Worm (Caenorhabditis elegans) whole organism, L1 larva: ENCODE results near the gene ZK856.11.

Source experiments
- C04F5.9 ChIP-seq: sonication (generic microtip); optimal IDR thresholded peaks from 2 replicates; lab custom pipeline; 2016; ENCODE audit warnings: missing genetic modification characterization, missing compliant biosample characterization
- F16B12.6 ChIP-seq: fragments of 150-350 bp; optimal IDR thresholded peaks from 2 replicates; lab custom pipeline; 2014; ENCODE audit warnings: missing biosample characterization, missing genetic modification characterization
- aha-1 ChIP-seq: fragments of 150-350 bp; optimal IDR thresholded peaks from 2 replicates; lab custom pipeline; 2014; ENCODE audit warnings: missing biosample characterization, missing genetic modification characterization
- alr-1 ChIP-seq: fragments of 200-800 bp; sonication (Bioruptor generic); optimal IDR thresholded peaks from 2 replicates; lab custom pipeline; 2018; ENCODE audit warnings: borderline replicate concordance, mild to moderate bottlenecking, missing genetic modification characterization, missing compliant biosample characterization
- ama-1 ChIP-seq: fragments of 150-350 bp; optimal IDR thresholded peaks from 2 replicates; lab custom pipeline; 2014
- ceh-63 ChIP-seq: fragments of 200-800 bp; sonication (Bioruptor generic); optimal IDR thresholded peaks from 2 replicates; lab custom pipeline; 2018; ENCODE audit warnings: mild to moderate bottlenecking, missing genetic modification characterization, missing compliant biosample characterization
- ceh-8 ChIP-seq: fragments of 200-800 bp; sonication (Bioruptor generic); optimal IDR thresholded peaks from 2 replicates; lab custom pipeline; 2018; ENCODE audit warnings: mild to moderate bottlenecking, missing genetic modification characterization, moderate library complexity, missing compliant biosample characterization
- ceh-82 ChIP-seq, 3 experiments: fragments of 150-350 bp in 1 of 3; sonication (generic microtip) in 2 of 3; optimal IDR thresholded peaks; 2 replicates each; lab custom pipeline; 2014 to 2017; ENCODE audit warnings: missing biosample characterization in 3 of 3, missing genetic modification characterization in 3 of 3
- ceh-88 ChIP-seq: fragments of 200-800 bp; sonication (Bioruptor generic); IDR thresholded peaks from 2 replicates; pipeline ENCODE4 v1.3.6; 2022; ENCODE audit warnings: missing genetic modification characterization, missing compliant biosample characterization
- ceh-90 ChIP-seq: sonication (generic microtip); optimal IDR thresholded peaks from 2 replicates; lab custom pipeline; 2016; ENCODE audit warnings: missing genetic modification characterization, missing compliant biosample characterization
- dsc-1 ChIP-seq: sonication (generic microtip); optimal IDR thresholded peaks from 2 replicates; lab custom pipeline; 2016; ENCODE audit warnings: mild to moderate bottlenecking, missing genetic modification characterization, missing compliant biosample characterization
- efl-1 ChIP-seq, 4 experiments: fragments of 150-350 bp; optimal IDR thresholded peaks in 3 of 4; peaks in 1 of 4; 1 replicate in 1 of 4; 2 replicates in 3 of 4; lab custom pipeline; 2014; ENCODE audit warnings: missing biosample characterization in 2 of 4, missing genetic modification characterization in 2 of 4, missing genetic modification reagents in 2 of 4
- egl-13 ChIP-seq: sonication (generic microtip); optimal IDR thresholded peaks from 2 replicates; lab custom pipeline; 2016; ENCODE audit warnings: missing genotype, missing genetic modification reagents, missing genetic modification characterization, missing compliant biosample characterization
- elt-2 ChIP-seq: sonication (generic microtip); optimal IDR thresholded peaks from 2 replicates; lab custom pipeline; 2016; ENCODE audit warnings: missing genetic modification characterization, mild to moderate bottlenecking, inconsistent platforms, missing compliant biosample characterization, missing genetic modification reagents
- elt-3 ChIP-seq, 6 experiments: fragments of 150-350 bp in 1 of 6; sonication (generic microtip); optimal IDR thresholded peaks; 2 replicates each; lab custom pipeline; 2017 to 2018; ENCODE audit warnings: missing biosample characterization in 6 of 6, missing genetic modification characterization in 6 of 6, inconsistent platforms in 1 of 6
- fkh-10 ChIP-seq: sonication (generic microtip); optimal IDR thresholded peaks from 2 replicates; lab custom pipeline; 2017; ENCODE audit warnings: missing biosample characterization, missing genetic modification reagents, missing genetic modification characterization
- fkh-4 ChIP-seq: sonication (generic microtip); optimal IDR thresholded peaks from 2 replicates; lab custom pipeline; 2016; ENCODE audit warnings: missing compliant biosample characterization, missing genetic modification characterization, borderline replicate concordance
- fkh-8 ChIP-seq: sonication (generic microtip); optimal IDR thresholded peaks from 2 replicates; lab custom pipeline; 2016; ENCODE audit warnings: mild to moderate bottlenecking, missing genetic modification characterization, missing compliant biosample characterization
- hlh-4 ChIP-seq: sonication (generic microtip); optimal IDR thresholded peaks from 2 replicates; lab custom pipeline; 2016; ENCODE audit warnings: mild to moderate bottlenecking, missing genetic modification characterization, missing compliant biosample characterization
- irx-1 ChIP-seq: sonication (generic microtip); optimal IDR thresholded peaks from 2 replicates; lab custom pipeline; 2016; ENCODE audit warnings: missing genetic modification characterization, missing compliant biosample characterization
- mab-9 ChIP-seq: fragments of 200-800 bp; sonication (Bioruptor generic); IDR thresholded peaks from 2 replicates; pipeline ENCODE4 v1.3.6; 2022; ENCODE audit warnings: missing genetic modification reagents, missing genetic modification characterization, missing compliant biosample characterization
- nhr-11 ChIP-seq: fragments of 150-350 bp; optimal IDR thresholded peaks from 2 replicates; lab custom pipeline; 2014; ENCODE audit warnings: missing biosample characterization, missing genetic modification characterization
- nhr-19 ChIP-seq: fragments of 200-800 bp; sonication (Bioruptor generic); conservative IDR thresholded peaks from 2 replicates; pipeline ENCODE4 v1.3.6; 2022; ENCODE audit warnings: missing genetic modification characterization, missing compliant biosample characterization
- nhr-71 ChIP-seq: sonication (generic microtip); optimal IDR thresholded peaks from 2 replicates; lab custom pipeline; 2016; ENCODE audit warnings: mild to moderate bottlenecking, missing genetic modification characterization, moderate library complexity, missing compliant biosample characterization
- nhr-77 ChIP-seq: fragments of 150-350 bp; optimal IDR thresholded peaks from 2 replicates; lab custom pipeline; 2014; ENCODE audit warnings: missing biosample characterization, missing genetic modification characterization
- nhr-84 ChIP-seq: sonication (generic microtip); optimal IDR thresholded peaks from 2 replicates; lab custom pipeline; 2017; ENCODE audit warnings: missing biosample characterization, missing genetic modification characterization
- nhr-85 ChIP-seq: sonication (generic microtip); peaks from one replicate; lab custom pipeline; 2016; ENCODE audit warnings: missing genetic modification characterization, inconsistent platforms, missing compliant biosample characterization
- pag-3 ChIP-seq: sonication (generic microtip); optimal IDR thresholded peaks from 2 replicates; lab custom pipeline; 2017; ENCODE audit warnings: missing genetic modification characterization, mild to moderate bottlenecking, missing compliant biosample characterization, antibody characterized with exemption, borderline replicate concordance; ENCODE audit not compliant: insufficient read depth
- pax-3 ChIP-seq: fragments of 200-800 bp; sonication (Bioruptor generic); optimal IDR thresholded peaks from 2 replicates; lab custom pipeline; 2018; ENCODE audit warnings: mild to moderate bottlenecking, missing genetic modification characterization, moderate library complexity, missing compliant biosample characterization
- tbx-2 ChIP-seq: sonication (generic microtip); optimal IDR thresholded peaks from 2 replicates; lab custom pipeline; 2016; ENCODE audit warnings: missing genetic modification characterization, missing compliant biosample characterization
- unc-62 ChIP-seq: fragments of 150-350 bp; optimal IDR thresholded peaks from 2 replicates; lab custom pipeline; 2014; ENCODE audit warnings: missing biosample characterization, missing genetic modification reagents, missing genetic modification characterization
- unc-86 ChIP-seq: sonication (generic microtip); optimal IDR thresholded peaks from 2 replicates; lab custom pipeline; 2016; ENCODE audit warnings: missing genetic modification characterization, missing compliant biosample characterization
- vab-15 ChIP-seq: sonication (generic microtip); optimal IDR thresholded peaks from 2 replicates; lab custom pipeline; 2017; ENCODE audit warnings: missing genotype, mild to moderate bottlenecking, missing genetic modification characterization, missing compliant biosample characterization

Gene ZK856.11

DNA sequence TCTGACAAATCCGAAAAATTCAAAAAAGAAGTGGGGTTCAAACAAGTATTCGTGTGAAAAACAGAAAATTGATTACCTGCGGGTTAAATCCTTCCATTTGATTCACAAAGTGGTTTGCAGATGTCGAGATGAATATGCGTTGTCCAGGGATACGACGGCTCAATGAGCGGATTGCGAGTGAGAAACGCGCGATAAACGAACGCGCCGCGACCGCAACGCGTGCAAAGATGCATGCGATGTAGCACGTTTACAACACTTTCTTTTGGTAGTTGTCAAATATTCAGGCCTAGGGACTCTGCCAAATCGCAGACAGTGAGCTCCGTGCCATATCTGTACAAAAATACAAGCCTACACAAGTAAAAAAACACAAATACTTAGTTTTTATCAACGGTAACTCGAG, 33.9 kb upstream of the ZK856.11 start, which contains the start of gene fubl-1 (continued):
- TF ChIP-seq ceh-63 (GFP tag; lab: Kevin White, UChicago) (no peak), pag-3 (tag; lab: Kevin White, UChicago) (no peak), efl-1 (optimal IDR thresholded peaks at IDR 0.05; lab: Kevin White, UChicago) (peak; percentile 37 to 42), efl-1 (GFP tag; optimal IDR thresholded peaks at IDR 0.05 in 1 of 2; lab: Kevin White, UChicago) (peak in 1 of 2 experiments; percentile 27), alr-1 (tag; lab: Kevin White, UChicago) (no peak), ceh-90 (no peak)
- TF ChIP-seq, all 84 proteins: peak for 15

DNA sequence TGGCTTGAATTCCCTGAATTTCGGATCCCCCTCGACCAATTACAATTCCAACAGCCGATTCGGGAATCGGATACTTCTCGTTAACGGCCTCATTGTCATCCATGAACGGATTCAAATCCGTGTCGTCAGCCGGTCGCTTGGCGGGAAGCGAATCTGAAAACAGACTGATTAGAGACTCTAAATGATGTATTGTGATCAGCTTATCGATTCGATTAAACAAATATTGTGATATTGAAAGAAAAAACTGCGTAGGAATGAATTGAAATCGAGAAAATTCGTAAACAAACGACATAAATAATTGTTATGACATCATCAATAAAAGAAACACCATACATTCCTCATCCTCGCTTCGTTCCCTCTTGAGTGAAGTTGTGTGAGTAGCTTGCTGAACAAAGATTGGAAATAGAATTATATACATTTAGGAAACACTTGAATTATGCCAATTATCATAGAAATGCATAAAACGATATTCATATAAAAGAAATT, 33.3 kb upstream of the ZK856.11 start:
- TF ChIP-seq nhr-11 (tag; lab: Kevin White, UChicago) (no peak), efl-1 (optimal IDR thresholded peaks at IDR 0.05; lab: Kevin White, UChicago) (no peak), efl-1 (GFP tag; optimal IDR thresholded peaks at IDR 0.05 in 1 of 2; lab: Kevin White, UChicago) (peak in 1 of 2 experiments; percentile 11), ceh-88 (no peak), nhr-85 (tag; lab: Kevin White, UChicago) (peak; percentile 53), fkh-10 (GFP tag; lab: Kevin White, UChicago) (no peak)

DNA sequence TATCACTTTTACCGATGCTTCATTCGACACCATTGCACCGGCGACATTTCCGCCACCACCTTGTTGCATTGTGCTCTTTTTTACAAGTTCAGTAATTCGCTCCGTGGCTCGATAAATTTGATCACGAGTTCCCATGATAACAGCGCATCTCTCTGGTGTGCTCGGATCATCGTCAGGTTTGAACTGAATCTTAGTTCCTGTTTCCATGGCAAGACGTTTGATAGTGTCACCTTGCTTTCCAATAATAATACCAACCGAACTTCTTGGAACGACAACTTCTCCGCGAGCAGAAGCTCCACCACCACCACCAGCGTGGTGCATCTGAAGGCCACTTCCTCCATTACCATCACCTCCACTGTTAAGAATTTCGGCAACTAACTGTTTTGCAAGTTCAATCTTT, 32.4 kb upstream of the ZK856.11 start:
- TF ChIP-seq ceh-82 (tag; optimal IDR thresholded peaks at IDR 0.05; lab: Kevin White, UChicago) (no peak), egl-13 (tag; lab: Kevin White, UChicago) (no peak), fkh-4 (tag; lab: Kevin White, UChicago) (no peak), vab-15 (no peak), unc-62 (GFP tag; lab: Kevin White, UChicago) (no peak), pag-3 (tag; lab: Kevin White, UChicago) (no peak), nhr-19 (GFP tag; lab: Robert Waterston, UW) (no peak)

DNA sequence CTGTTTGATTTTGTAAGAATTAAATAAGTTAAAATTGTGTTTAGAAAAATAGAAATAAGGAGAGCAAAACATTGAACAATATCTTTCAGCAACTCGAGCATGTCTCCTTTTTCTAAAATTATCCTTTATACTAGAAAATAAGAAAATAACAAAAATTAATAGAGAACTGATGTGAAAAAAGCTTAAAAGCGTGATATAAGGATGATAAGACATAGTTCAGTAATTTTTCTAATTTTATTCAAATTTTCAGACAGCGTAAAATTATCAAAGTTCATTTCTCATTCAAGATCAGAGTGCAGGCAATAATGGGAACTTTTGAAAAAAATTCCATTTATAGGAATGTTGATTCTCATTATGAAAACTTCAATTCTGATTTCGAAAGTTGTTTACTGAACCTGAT, 28.6 kb upstream of the ZK856.11 start, which contains the start of gene str-182:
Gene str-182, minus strand, starts transcription at position 101 of the 400 bp plus-strand sequence.
- TF ChIP-seq C04F5.9 (tag; lab: Kevin White, UChicago) (no peak), nhr-71 (peak; percentile 12), fkh-8 (peak; percentile 41), ama-1 (no peak), irx-1 (no peak)
- TF ChIP-seq, all 84 proteins: peak for 2

DNA sequence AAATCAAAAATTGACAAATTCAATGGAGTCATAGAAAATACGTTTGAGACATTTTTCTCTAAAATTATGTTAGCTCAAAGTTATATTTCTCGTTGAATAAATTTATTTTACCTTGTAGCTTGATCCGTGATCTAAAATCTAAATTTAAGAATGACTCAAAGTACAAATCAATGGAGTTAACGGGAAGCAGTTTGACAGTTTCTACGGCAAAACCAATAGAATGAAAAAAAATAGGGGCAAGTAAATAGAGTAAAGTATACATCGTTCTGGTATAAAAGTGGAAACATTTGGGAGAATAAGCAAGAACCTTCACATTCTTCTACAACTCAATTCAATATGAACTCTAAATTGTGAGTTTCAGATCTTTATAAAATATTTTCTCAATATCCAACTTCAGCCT, 26.2 kb upstream of the ZK856.11 start, which contains the start of gene fipr-6:
Gene fipr-6, plus strand, starts transcription at position 301 of the 400 bp plus-strand sequence.
- no peak for TF ChIP-seq aha-1 (tag; lab: Kevin White, UChicago)
- no peak for TF ChIP-seq mab-9 (GFP tag; lab: Robert Waterston, UW)
- TF ChIP-seq elt-2 (tag; lab: Kevin White, UChicago), result no peak
- no peak for TF ChIP-seq fkh-8
- TF ChIP-seq nhr-84 (tag; lab: Kevin White, UChicago), result no peak
- TF ChIP-seq pax-3, result no peak

DNA sequence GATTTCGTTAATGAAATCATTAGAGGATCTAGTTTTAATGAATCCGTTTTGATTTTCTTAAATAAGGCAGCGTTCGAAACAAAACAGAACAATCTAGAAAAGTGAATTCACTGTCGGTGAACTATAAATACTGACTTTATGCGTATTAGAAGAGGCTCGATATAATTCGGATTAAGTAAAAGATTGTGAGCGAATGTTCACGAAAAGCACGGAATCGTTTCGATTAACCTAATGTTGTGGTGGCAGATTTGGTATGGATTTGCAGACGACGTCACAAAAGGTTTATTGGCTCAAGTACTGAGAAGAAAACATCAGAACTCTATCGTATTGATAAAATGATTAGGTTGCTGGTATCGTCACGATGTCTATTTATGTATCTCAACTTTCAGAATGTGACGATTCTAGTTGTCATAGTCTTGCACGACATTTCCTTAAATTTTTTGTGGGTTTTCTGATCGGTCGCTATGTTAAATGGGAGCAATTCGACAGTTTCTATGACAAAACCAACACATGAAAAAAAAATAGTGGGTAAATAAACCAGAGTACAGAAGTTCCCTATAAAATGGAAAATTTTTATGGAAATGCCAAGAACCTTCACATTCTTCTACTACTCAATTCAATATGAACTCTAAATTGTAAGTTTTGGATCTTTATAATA, 24.6 kb upstream of the ZK856.11 start, which contains the start of the genes pyt-1 and fipr-7:
Gene pyt-1, minus strand, starts transcription at position 101 of the 658 bp plus-strand sequence.
Gene fipr-7, plus strand, starts transcription at position 608 of the 658 bp plus-strand sequence.
- TF ChIP-seq F16B12.6 (no peak), dsc-1 (tag; lab: Kevin White, UChicago) (peak; percentile 61)

DNA sequence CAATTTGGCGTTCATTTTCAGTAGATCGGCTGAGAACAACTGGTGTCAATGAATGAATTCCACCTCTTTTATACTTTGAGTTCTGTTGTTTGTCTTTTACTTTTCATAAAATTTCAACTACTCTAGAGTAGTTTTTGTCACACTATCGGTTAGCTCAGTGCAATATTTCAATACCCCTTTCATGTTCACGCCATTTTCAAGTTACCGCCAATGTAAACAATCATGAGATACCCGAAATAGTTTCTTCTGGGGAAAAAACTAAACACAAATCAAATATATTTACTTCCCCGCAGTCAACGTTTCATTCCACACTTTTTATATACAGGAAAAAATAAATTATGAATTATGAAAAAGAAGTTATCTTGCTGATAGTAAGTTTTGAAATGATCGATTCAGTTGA, 23.6 kb upstream of the ZK856.11 start, which contains the start of gene fipr-4:
Gene fipr-4, minus strand, starts transcription at position 101 of the 400 bp plus-strand sequence.
- no peak for TF ChIP-seq elt-3 (tag; optimal IDR thresholded peaks at IDR 0.05; lab: Kevin White, UChicago)
- TF ChIP-seq nhr-77 (tag; lab: Kevin White, UChicago), result no peak
- TF ChIP-seq unc-86 (tag; lab: Kevin White, UChicago), result no peak
- no peak for TF ChIP-seq tbx-2 (tag; lab: Kevin White, UChicago)
- TF ChIP-seq hlh-4 (tag; lab: Kevin White, UChicago), result no peak
- no peak for TF ChIP-seq ceh-8 (GFP tag; lab: Kevin White, UChicago)
